Comparison of ENCODE assay signal across 5 fruit fly cellular contexts in the genomic region with DNA sequence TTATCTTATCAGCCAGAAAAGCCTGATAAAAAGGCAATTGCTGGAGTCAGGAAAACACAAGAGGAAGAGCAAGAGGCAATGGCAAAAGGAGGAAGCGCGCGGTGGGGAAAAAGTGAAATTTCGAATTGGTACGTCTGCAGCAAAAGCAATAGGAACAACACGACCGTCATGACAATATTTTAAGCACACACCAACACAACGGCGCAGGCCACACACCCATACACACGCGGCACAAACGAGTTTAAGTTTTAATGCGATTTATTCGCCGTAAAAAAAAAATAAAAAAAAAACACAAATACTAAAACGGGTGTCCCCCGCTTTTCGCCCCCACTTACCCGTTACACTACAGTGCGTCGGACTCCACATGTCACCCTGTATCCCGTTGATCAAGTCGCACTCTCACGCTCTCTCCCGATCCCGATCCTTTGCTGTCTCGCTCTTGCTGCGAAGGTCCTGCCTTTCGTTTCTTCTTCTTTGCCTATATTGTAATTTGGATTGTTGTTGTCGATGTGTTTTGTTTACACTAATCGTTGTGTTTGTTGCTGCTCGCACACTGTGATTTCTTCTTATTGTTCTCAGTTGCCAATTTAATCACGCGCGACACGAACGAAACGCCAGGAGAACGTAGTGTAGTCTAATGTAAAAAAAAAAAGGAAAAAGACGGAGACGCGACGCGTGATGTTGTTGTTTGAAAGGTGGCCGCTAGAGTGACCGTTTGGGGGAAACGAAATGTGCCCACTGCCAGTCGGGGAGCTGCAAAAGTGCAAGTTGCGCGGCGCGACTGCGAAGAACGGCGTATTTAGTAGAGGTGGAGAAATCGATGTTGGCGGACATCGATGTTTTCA.
TF ChIP-seq lines count a peak whose summit lies in the region.

Rip11 (minus strand) TSS at position 794 of the 845 bp plus-strand sequence.

- peak; percentile 29 for TF ChIP-seq CTCF in whole organism, embryonic (GFP tag; optimal IDR thresholded peaks at IDR 0.05; lab: Kevin White, UChicago)

TF ChIP-seq in whole organism, adult, 20 proteins besides CTCF, POLR2A, EP300 and RAD21:
- TF ChIP-seq Clk (GFP tag; optimal IDR thresholded peaks at IDR 0.05; lab: Kevin White, UChicago) (no peak), Hr96 (GFP tag; optimal IDR thresholded peaks at IDR 0.05; lab: Kevin White, UChicago) (peak; percentile 18), CG5204 (GFP tag; optimal IDR thresholded peaks at IDR 0.05; lab: Kevin White, UChicago) (no peak), CG7045 (GFP tag; optimal IDR thresholded peaks at IDR 0.05; lab: Kevin White, UChicago) (peak; percentile 20), Crg-1 (GFP tag; optimal IDR thresholded peaks at IDR 0.05; lab: Kevin White, UChicago) (peak; percentile 37), bab1 (GFP tag; optimal IDR thresholded peaks at IDR 0.05; lab: Kevin White, UChicago) (peak; percentile 43), CG12768 (GFP tag; optimal IDR thresholded peaks at IDR 0.05; lab: Kevin White, UChicago) (peak; percentile 11), CG7101 (tag; optimal IDR thresholded peaks at IDR 0.05; lab: Kevin White, UChicago) (peak; percentile 38), CG11617 (GFP tag; optimal IDR thresholded peaks at IDR 0.05; lab: Kevin White, UChicago) (peak; percentile 44), ovo (GFP tag; optimal IDR thresholded peaks at IDR 0.05; lab: Kevin White, UChicago) (peak; percentile 98), tj (GFP tag; optimal IDR thresholded peaks at IDR 0.05; lab: Kevin White, UChicago) (peak; percentile 32), Mnt (GFP tag; optimal IDR thresholded peaks at IDR 0.05; lab: Kevin White, UChicago) (peak; percentile 45), toe (GFP tag; optimal IDR thresholded peaks at IDR 0.05; lab: Kevin White, UChicago) (no peak), cic (GFP tag; optimal IDR thresholded peaks at IDR 0.05; lab: Kevin White, UChicago) (peak; percentile 53), pad (GFP tag; optimal IDR thresholded peaks at IDR 0.05; lab: Kevin White, UChicago) (peak; percentile 98)
TF ChIP-seq in whole organism, adult: peak in this region for 12.

TF ChIP-seq in whole organism, embryonic, 481 proteins besides CTCF, POLR2A, EP300 and RAD21 (continues in another document):
- no peak for TF ChIP-seq gsb-n (tag; optimal IDR thresholded peaks at IDR 0.05; lab: Kevin White, UChicago)
- TF ChIP-seq tna (GFP tag; IDR thresholded peaks at IDR 0.05; lab: Robert Waterston, UW; ENCODE audit: partially characterized antibody) = no peak
- no peak for TF ChIP-seq Dip2 (GFP tag; IDR thresholded peaks at IDR 0.05; lab: Robert Waterston, UW)
- TF ChIP-seq CG6175 (GFP tag; IDR thresholded peaks at IDR 0.05; lab: Robert Waterston, UW) = no peak; the same call in 2 of the 3 replicates
- no peak for TF ChIP-seq CG9817 (tag; optimal IDR thresholded peaks at IDR 0.05; lab: Kevin White, UChicago)
- TF ChIP-seq CG17568 (GFP tag; optimal IDR thresholded peaks at IDR 0.05; lab: Kevin White, UChicago) = no peak
- TF ChIP-seq pita (GFP tag; optimal IDR thresholded peaks at IDR 0.05; lab: Kevin White, UChicago) = no peak
- peak; percentile 36 for TF ChIP-seq pzg (GFP tag; optimal IDR thresholded peaks at IDR 0.05; lab: Kevin White, UChicago)
- no peak for TF ChIP-seq unc-4 (GFP tag; IDR thresholded peaks at IDR 0.05; lab: Robert Waterston, UW; ENCODE audit: partially characterized antibody)
- TF ChIP-seq CG3726 (GFP tag; IDR thresholded peaks at IDR 0.05; lab: Robert Waterston, UW) = no peak
- no peak for TF ChIP-seq ara (GFP tag; IDR thresholded peaks at IDR 0.05; lab: Robert Waterston, UW)
- TF ChIP-seq CG31388 (GFP tag; optimal IDR thresholded peaks at IDR 0.05; lab: Kevin White, UChicago) = no peak
- TF ChIP-seq sens-2 (GFP tag; IDR thresholded peaks at IDR 0.05; lab: Robert Waterston, UW) = no peak
- no peak for TF ChIP-seq hkb (optimal IDR thresholded peaks at IDR 0.05; lab: Kevin White, UChicago)
- TF ChIP-seq hkb (GFP tag; IDR thresholded peaks at IDR 0.05; lab: Robert Waterston, UW) = peak; percentile 41; the same call in 1 of the 2 replicates
- peak; percentile 51 for TF ChIP-seq CG2120 (GFP tag; optimal IDR thresholded peaks at IDR 0.05; lab: Kevin White, UChicago)
- no peak for TF ChIP-seq h (optimal IDR thresholded peaks at IDR 0.05; lab: Kevin White, UChicago)

TF ChIP-seq in whole organism, prepupa, 60 proteins besides CTCF, POLR2A, EP300 and RAD21 (continues in another document):
- TF ChIP-seq ss (GFP tag; optimal IDR thresholded peaks at IDR 0.05; lab: Kevin White, UChicago) = peak; percentile 91 to 92
- peak; percentile 73 for TF ChIP-seq topi (GFP tag; optimal IDR thresholded peaks at IDR 0.05; lab: Kevin White, UChicago)
- peak in 1 of 2 experiments; percentile 32 for TF ChIP-seq salr (GFP tag; optimal IDR thresholded peaks at IDR 0.05; lab: Kevin White, UChicago)
- TF ChIP-seq svp (GFP tag; lab: Kevin White, UChicago) = peak; percentile 75
- TF ChIP-seq CG6792 (GFP tag; optimal IDR thresholded peaks at IDR 0.05; lab: Kevin White, UChicago) = peak; percentile 76
- peak; percentile 95 for TF ChIP-seq Blimp-1 (GFP tag; optimal IDR thresholded peaks at IDR 0.05; lab: Kevin White, UChicago)
- no peak for TF ChIP-seq Sox15 (GFP tag; optimal IDR thresholded peaks at IDR 0.05; lab: Kevin White, UChicago)
- TF ChIP-seq Hr39 (GFP tag; optimal IDR thresholded peaks at IDR 0.05; lab: Kevin White, UChicago) = peak; percentile 63
- peak; percentile 68 for TF ChIP-seq lz (GFP tag; optimal IDR thresholded peaks at IDR 0.05; lab: Kevin White, UChicago)
- TF ChIP-seq Gug (GFP tag; IDR thresholded peaks at IDR 0.05; lab: Robert Waterston, UW) = peak; percentile 53
- TF ChIP-seq CG3919 (GFP tag; optimal IDR thresholded peaks at IDR 0.05; lab: Kevin White, UChicago) = peak; percentile 81
- peak; percentile 82 for TF ChIP-seq CG8119 (GFP tag; IDR thresholded peaks at IDR 0.05; lab: Robert Waterston, UW)
- no peak for TF ChIP-seq CG10631 (GFP tag; optimal IDR thresholded peaks at IDR 0.05; lab: Kevin White, UChicago)
- peak; percentile 68 for TF ChIP-seq Ets96B (tag; optimal IDR thresholded peaks at IDR 0.05; lab: Kevin White, UChicago)
- peak; percentile 50 for TF ChIP-seq CG31627 (GFP tag; optimal IDR thresholded peaks at IDR 0.05; lab: Kevin White, UChicago)
- TF ChIP-seq Hr4 (GFP tag; optimal IDR thresholded peaks at IDR 0.05; lab: Kevin White, UChicago) = no peak
- peak; percentile 76 for TF ChIP-seq CG16779 (tag; optimal IDR thresholded peaks at IDR 0.05; lab: Kevin White, UChicago)

TF ChIP-seq in whole organism, pupa, 21 proteins besides CTCF, POLR2A, EP300 and RAD21 (continues in another document):
- TF ChIP-seq CG34367 (tag; optimal IDR thresholded peaks at IDR 0.05; lab: Kevin White, UChicago) (peak; percentile 56), D1 (tag; optimal IDR thresholded peaks at IDR 0.05; lab: Kevin White, UChicago) (no peak), Snoo (tag; optimal IDR thresholded peaks at IDR 0.05; lab: Kevin White, UChicago) (peak; percentile 77), Ets98B (GFP tag; IDR thresholded peaks at IDR 0.05; lab: Robert Waterston, UW) (peak; percentile 89), fd96Ca (GFP tag; IDR thresholded peaks at IDR 0.05; lab: Robert Waterston, UW) (peak; percentile 87), Pif1B (GFP tag; optimal IDR thresholded peaks at IDR 0.05; lab: Kevin White, UChicago) (peak; percentile 69), CG9948 (tag; optimal IDR thresholded peaks at IDR 0.05; lab: Kevin White, UChicago) (peak; percentile 45), rn (GFP tag; IDR thresholded peaks at IDR 0.05; lab: Robert Waterston, UW) (peak; percentile 44; the same call in 1 of the 2 replicates), CG8301 (tag; optimal IDR thresholded peaks at IDR 0.05; lab: Kevin White, UChicago) (peak; percentile 59), CG4496 (GFP tag; IDR thresholded peaks at IDR 0.05; lab: Robert Waterston, UW) (peak; percentile 87), Pif1A (GFP tag; optimal IDR thresholded peaks at IDR 0.05; lab: Kevin White, UChicago) (peak; percentile 80), CG17806 (tag; optimal IDR thresholded peaks at IDR 0.05; lab: Kevin White, UChicago) (peak; percentile 53), gl (tag; optimal IDR thresholded peaks at IDR 0.05; lab: Kevin White, UChicago) (peak; percentile 80), CG14655 (GFP tag; optimal IDR thresholded peaks at IDR 0.05; lab: Kevin White, UChicago) (no peak), CG10348 (GFP tag; IDR thresholded peaks at IDR 0.05; lab: Robert Waterston, UW) (no peak), CG12605 (GFP tag; IDR thresholded peaks at IDR 0.05; lab: Robert Waterston, UW) (peak; percentile 68), CG32121 (GFP tag; IDR thresholded peaks at IDR 0.05; lab: Robert Waterston, UW) (peak; percentile 75), EcR (GFP tag; optimal IDR thresholded peaks at IDR 0.05; lab: Kevin White, UChicago) (peak; percentile 71)

TF ChIP-seq in whole organism, wandering third instar larva, 38 proteins besides CTCF, POLR2A, EP300 and RAD21 (continues in another document):
- peak; percentile 42 for TF ChIP-seq HLH106 (tag; optimal IDR thresholded peaks at IDR 0.05; lab: Kevin White, UChicago)
- no peak for TF ChIP-seq jim (GFP tag; optimal IDR thresholded peaks at IDR 0.05; lab: Kevin White, UChicago)
- TF ChIP-seq psq (GFP tag; optimal IDR thresholded peaks at IDR 0.05; lab: Kevin White, UChicago) = peak; percentile 71
- TF ChIP-seq Sp1 (GFP tag; optimal IDR thresholded peaks at IDR 0.05; lab: Kevin White, UChicago) = peak; percentile 74
- no peak for TF ChIP-seq dl (GFP tag; optimal IDR thresholded peaks at IDR 0.05; lab: Kevin White, UChicago; ENCODE audit: insufficient read depth in 1 of 2, partially characterized antibody in 2 of 2)
- TF ChIP-seq Myc (optimal IDR thresholded peaks at IDR 0.05; lab: Kevin White, UChicago) = no peak
- TF ChIP-seq CG32264 (GFP tag; optimal IDR thresholded peaks at IDR 0.05; lab: Kevin White, UChicago) = peak; percentile 5
- TF ChIP-seq rgr (GFP tag; optimal IDR thresholded peaks at IDR 0.05; lab: Kevin White, UChicago) = peak; percentile 74
- peak; percentile 49 for TF ChIP-seq Dif (GFP tag; optimal IDR thresholded peaks at IDR 0.05; lab: Kevin White, UChicago; ENCODE audit: partially characterized antibody)
- TF ChIP-seq foxo (GFP tag; optimal IDR thresholded peaks at IDR 0.05; lab: Kevin White, UChicago) = peak in 1 of 2 experiments; percentile 82
- TF ChIP-seq Rel (GFP tag; optimal IDR thresholded peaks at IDR 0.05; lab: Kevin White, UChicago) = peak; percentile 53
- TF ChIP-seq Rel (tag; optimal IDR thresholded peaks at IDR 0.05; lab: Kevin White, UChicago) = peak; percentile 94
- peak; percentile 76 for TF ChIP-seq fru (GFP tag; optimal IDR thresholded peaks at IDR 0.05; lab: Kevin White, UChicago)
- no peak for TF ChIP-seq dsf (GFP tag; optimal IDR thresholded peaks at IDR 0.05; lab: Kevin White, UChicago; ENCODE audit: borderline replicate concordance)
- TF ChIP-seq Jra (GFP tag; optimal IDR thresholded peaks at IDR 0.05; lab: Kevin White, UChicago) = peak; percentile 80
- TF ChIP-seq Abd-B (GFP tag; optimal IDR thresholded peaks at IDR 0.05; lab: Kevin White, UChicago) = no peak
- TF ChIP-seq Dfd (GFP tag; optimal IDR thresholded peaks at IDR 0.05; lab: Kevin White, UChicago) = no peak
- no peak for TF ChIP-seq usp (GFP tag; optimal IDR thresholded peaks at IDR 0.05; lab: Kevin White, UChicago)
- peak; percentile 17 for TF ChIP-seq sage (GFP tag; optimal IDR thresholded peaks at IDR 0.05; lab: Kevin White, UChicago)
- TF ChIP-seq tai (GFP tag; optimal IDR thresholded peaks at IDR 0.05; lab: Kevin White, UChicago) = no peak
